Fruit fly (Drosophila melanogaster) whole organism, embryonic: ENCODE measurements around the gene Pgls.
A peak's percentile ranks its signal among the peaks of the same experiment; 100 is the strongest.

ENCODE experiments used
- ATbp ChIP-seq: fragments of 200-800 bp; sonication (Bioruptor generic); optimal IDR thresholded peaks from 2 replicates; lab custom pipeline; 2017; ENCODE audit warnings: missing biosample characterization, mild to moderate bottlenecking, missing genetic modification characterization, missing genetic modification reagents
- Bgb ChIP-seq: fragments of 200-800 bp; sonication (Bioruptor generic); IDR thresholded peaks from 2 replicates; pipeline ENCODE4 v1.3.6; 2022; ENCODE audit warnings: missing biosample characterization, missing genetic modification characterization; ENCODE audit not compliant: partially characterized antibody
- CG10147 ChIP-seq: fragments of 200-800 bp; sonication (Bioruptor generic); optimal IDR thresholded peaks from 2 replicates; lab custom pipeline; 2019; ENCODE audit warnings: missing biosample characterization, mild to moderate bottlenecking, missing genetic modification characterization, moderate library complexity
- CG1024 ChIP-seq: fragments of 200-800 bp; sonication (Bioruptor generic); IDR thresholded peaks from 2 replicates; pipeline ENCODE4 v1.3.6; 2022; ENCODE audit warnings: missing biosample characterization, missing genetic modification characterization
- CG10366 ChIP-seq: fragments of 200-800 bp; sonication (Bioruptor generic); IDR thresholded peaks from 2 replicates; pipeline ENCODE4 v1.3.6; 2022; ENCODE audit warnings: missing biosample characterization, missing genetic modification characterization
- CG10431 ChIP-seq: fragments of 200-800 bp; sonication (Bioruptor generic); optimal IDR thresholded peaks from 3 replicates; lab custom pipeline; 2018; ENCODE audit warnings: missing biosample characterization, mild to moderate bottlenecking, missing genetic modification characterization
- CG10462 ChIP-seq: fragments of 200-800 bp; sonication (Bioruptor generic); optimal IDR thresholded peaks from 2 replicates; lab custom pipeline; 2016; ENCODE audit warnings: missing biosample characterization, missing genetic modification characterization
- CG10979 ChIP-seq: fragments of 200-800 bp; sonication (Bioruptor generic); optimal IDR thresholded peaks from 2 replicates; lab custom pipeline; 2018; ENCODE audit warnings: missing biosample characterization, mild to moderate bottlenecking, missing genetic modification characterization, moderate library complexity
- CG11560 ChIP-seq: fragments of 200-800 bp; sonication (Bioruptor generic); IDR thresholded peaks from 3 replicates; pipeline ENCODE4 v1.3.6; 2022; ENCODE audit warnings: missing biosample characterization, missing genetic modification characterization
- CG11695 ChIP-seq: fragments of 200-800 bp; sonication (Bioruptor generic); IDR thresholded peaks from 3 replicates; pipeline ENCODE4 v1.3.6; 2022; ENCODE audit warnings: missing biosample characterization, missing genetic modification characterization
- CG12104 ChIP-seq: fragments of 200-800 bp; sonication (Bioruptor generic); optimal IDR thresholded peaks from 3 replicates; lab custom pipeline; 2016; ENCODE audit warnings: missing biosample characterization, missing genetic modification characterization
- CG12744 ChIP-seq: fragments of 200-800 bp; sonication (Bioruptor generic); optimal IDR thresholded peaks from 2 replicates; lab custom pipeline; 2016; ENCODE audit warnings: missing biosample characterization, missing genetic modification characterization
- CG13775 ChIP-seq: fragments of 200-800 bp; sonication (Bioruptor generic); optimal IDR thresholded peaks from 3 replicates; lab custom pipeline; 2017; ENCODE audit warnings: missing biosample characterization, mild to moderate bottlenecking, missing genetic modification characterization
- CG15479 ChIP-seq: fragments of 200-800 bp; sonication (Bioruptor generic); optimal IDR thresholded peaks from 3 replicates; lab custom pipeline; 2019; ENCODE audit warnings: missing biosample characterization, mild to moderate bottlenecking, missing genetic modification characterization, moderate library complexity
- CG16813 ChIP-seq: fragments of 200-800 bp; sonication (Bioruptor generic); IDR thresholded peaks from 3 replicates; pipeline ENCODE4 v1.3.6; 2022; ENCODE audit warnings: missing biosample characterization, missing genetic modification characterization; ENCODE audit not compliant: partially characterized antibody
- CG17829 ChIP-seq: fragments of 200-800 bp; optimal IDR thresholded peaks from 2 replicates; lab custom pipeline; 2019; ENCODE audit warnings: missing biosample characterization, mild to moderate bottlenecking, missing genetic modification characterization, moderate library complexity
- CG1792 ChIP-seq: fragments of 200-800 bp; sonication (Bioruptor generic); optimal IDR thresholded peaks from 2 replicates; lab custom pipeline; 2016; ENCODE audit warnings: missing biosample characterization, missing genetic modification characterization
- CG18476 ChIP-seq: fragments of 200-800 bp; sonication (Bioruptor generic); optimal IDR thresholded peaks from 2 replicates; lab custom pipeline; 2016; ENCODE audit warnings: missing biosample characterization, mild to moderate bottlenecking, missing genetic modification characterization
- CG2875 ChIP-seq: fragments of 200-800 bp; sonication (Bioruptor generic); optimal IDR thresholded peaks from 2 replicates; lab custom pipeline; 2017; ENCODE audit warnings: missing biosample characterization, mild to moderate bottlenecking, missing genetic modification characterization, missing genetic modification reagents
- CG3065 ChIP-seq: fragments of 200-800 bp; sonication (Bioruptor generic); optimal IDR thresholded peaks from 2 replicates; lab custom pipeline; 2016; ENCODE audit warnings: missing biosample characterization, missing genetic modification characterization
- CG31365 ChIP-seq: fragments of 200-800 bp; sonication (Bioruptor generic); optimal IDR thresholded peaks from 2 replicates; lab custom pipeline; 2018; ENCODE audit warnings: missing biosample characterization, mild to moderate bottlenecking, missing genetic modification characterization
- CG5180 ChIP-seq: fragments of 200-800 bp; sonication (Bioruptor generic); optimal IDR thresholded peaks from 3 replicates; lab custom pipeline; 2017; ENCODE audit warnings: missing biosample characterization, missing genetic modification characterization, mild to moderate bottlenecking, moderate library complexity, missing genetic modification reagents
- CG5953 ChIP-seq: fragments of 200-800 bp; sonication (Bioruptor generic); IDR thresholded peaks from 2 replicates; pipeline ENCODE4 v1.3.6; 2022; ENCODE audit warnings: missing biosample characterization, missing genetic modification characterization
- CG6689 ChIP-seq: fragments of 200-800 bp; sonication (Bioruptor generic); IDR thresholded peaks from 2 replicates; pipeline ENCODE4 v1.3.6; 2022; ENCODE audit warnings: missing biosample characterization, missing genetic modification characterization
- CG6765 ChIP-seq: fragments of 200-800 bp; sonication (Bioruptor generic); optimal IDR thresholded peaks from 3 replicates; lab custom pipeline; 2017; ENCODE audit warnings: missing biosample characterization, mild to moderate bottlenecking, missing genetic modification characterization
- CG6854 ChIP-seq: fragments of 200-800 bp; sonication (Bioruptor generic); optimal IDR thresholded peaks from 3 replicates; lab custom pipeline; 2017; ENCODE audit warnings: missing biosample characterization, mild to moderate bottlenecking, missing genetic modification characterization
- CG7928 ChIP-seq: fragments of 200-800 bp; sonication (Bioruptor generic); optimal IDR thresholded peaks from 2 replicates; lab custom pipeline; 2017; ENCODE audit warnings: missing biosample characterization, mild to moderate bottlenecking, missing genetic modification characterization
- Dref ChIP-seq: fragments of 200-800 bp; sonication (Bioruptor generic); IDR thresholded peaks from 2 replicates; pipeline ENCODE4 v1.3.6; 2022; ENCODE audit warnings: missing biosample characterization, missing genetic modification characterization
- Fer2 ChIP-seq: fragments of 200-800 bp; sonication (Bioruptor generic); optimal IDR thresholded peaks from 2 replicates; lab custom pipeline; 2018; ENCODE audit warnings: missing biosample characterization, mild to moderate bottlenecking, missing genetic modification characterization, moderate library complexity
- Fer3 ChIP-seq: fragments of 200-800 bp; sonication (Bioruptor generic); optimal IDR thresholded peaks from 2 replicates; lab custom pipeline; 2018; ENCODE audit warnings: missing biosample characterization, mild to moderate bottlenecking, missing genetic modification characterization, moderate library complexity
- Hand ChIP-seq: fragments of 200-800 bp; sonication (Bioruptor generic); optimal IDR thresholded peaks from 2 replicates; lab custom pipeline; 2017; ENCODE audit warnings: mild to moderate bottlenecking, missing biosample characterization, missing genetic modification reagents, missing genetic modification characterization
- Hr51 ChIP-seq, 2 experiments: fragments of 200-800 bp; sonication (Bioruptor generic); optimal IDR thresholded peaks; 2 replicates in 1 of 2; 3 replicates in 1 of 2; lab custom pipeline; 2016 to 2018; ENCODE audit warnings: missing biosample characterization in 2 of 2, missing genetic modification characterization in 2 of 2, mild to moderate bottlenecking in 1 of 2, moderate library complexity in 1 of 2
- NC2β ChIP-seq: fragments of 200-800 bp; sonication (Bioruptor generic); optimal IDR thresholded peaks from 2 replicates; lab custom pipeline; 2016; ENCODE audit warnings: missing biosample characterization, missing genetic modification characterization
- NK7.1 ChIP-seq: fragments of 200-800 bp; sonication (Bioruptor generic); optimal IDR thresholded peaks from 3 replicates; lab custom pipeline; 2016; ENCODE audit warnings: missing biosample characterization, missing genetic modification characterization
- Ravus ChIP-seq: fragments of 200-800 bp; sonication (Bioruptor generic); IDR thresholded peaks from 2 replicates; pipeline ENCODE4 v1.3.6; 2022; ENCODE audit warnings: missing biosample characterization, missing genetic modification characterization
- abd-A ChIP-seq: fragments of 200-800 bp; sonication (Bioruptor generic); optimal IDR thresholded peaks from 3 replicates; lab custom pipeline; 2019; ENCODE audit warnings: missing biosample characterization, mild to moderate bottlenecking, missing genetic modification characterization, moderate library complexity
- bowl ChIP-seq: fragments of 200-800 bp; sonication (Bioruptor generic); IDR thresholded peaks from 2 replicates; pipeline ENCODE4 v1.3.6; 2022; ENCODE audit warnings: missing biosample characterization, missing genetic modification characterization
- caup ChIP-seq: fragments of 200-800 bp; sonication (Bioruptor generic); optimal IDR thresholded peaks from 3 replicates; lab custom pipeline; 2017; ENCODE audit warnings: missing biosample characterization, mild to moderate bottlenecking, missing genetic modification characterization, moderate library complexity; ENCODE audit not compliant: severe bottlenecking
- cwo ChIP-seq: fragments of 200-800 bp; sonication (Bioruptor generic); optimal IDR thresholded peaks from 3 replicates; lab custom pipeline; 2017; ENCODE audit warnings: missing biosample characterization, missing genetic modification characterization, mild to moderate bottlenecking, moderate library complexity, missing genetic modification reagents
- da ChIP-seq: fragments of 200-800 bp; sonication (Bioruptor generic); optimal IDR thresholded peaks from 2 replicates; lab custom pipeline; 2016; ENCODE audit warnings: missing biosample characterization, missing genetic modification characterization
- fd102C ChIP-seq: fragments of 200-800 bp; sonication (Bioruptor generic); optimal IDR thresholded peaks from 2 replicates; lab custom pipeline; 2018; ENCODE audit warnings: missing biosample characterization, mild to moderate bottlenecking, missing genetic modification characterization, moderate library complexity
- her ChIP-seq: fragments of 200-800 bp; sonication (Bioruptor generic); optimal IDR thresholded peaks from 2 replicates; lab custom pipeline; 2016; ENCODE audit warnings: missing biosample characterization, missing genetic modification characterization
- ind ChIP-seq: fragments of 200-800 bp; sonication (Bioruptor generic); optimal IDR thresholded peaks from 3 replicates; lab custom pipeline; 2016; ENCODE audit warnings: missing biosample characterization, missing genetic modification characterization
- lmd ChIP-seq: fragments of 200-800 bp; sonication (Bioruptor generic); IDR thresholded peaks from 2 replicates; pipeline ENCODE4 v1.3.6; 2022; ENCODE audit warnings: missing biosample characterization, missing genetic modification characterization
- nerfin-2 ChIP-seq: fragments of 200-800 bp; sonication (Bioruptor generic); IDR thresholded peaks from 2 replicates; pipeline ENCODE4 v1.3.6; 2022; ENCODE audit warnings: missing biosample characterization, missing genetic modification characterization; ENCODE audit not compliant: partially characterized antibody
- scrt ChIP-seq: fragments of 200-800 bp; sonication (Bioruptor generic); optimal IDR thresholded peaks from 2 replicates; lab custom pipeline; 2018; ENCODE audit warnings: missing biosample characterization, mild to moderate bottlenecking, missing genetic modification characterization, moderate library complexity
- toy ChIP-seq: fragments of 200-800 bp; sonication (Bioruptor generic); IDR thresholded peaks from 2 replicates; pipeline ENCODE4 v1.3.6; 2022; ENCODE audit warnings: missing biosample characterization, missing genetic modification characterization
- ttk ChIP-seq: fragments of 200-800 bp; sonication (Bioruptor generic); IDR thresholded peaks from 2 replicates; pipeline ENCODE4 v2.1.2; 2022; ENCODE audit warnings: missing biosample characterization, missing genetic modification characterization
- tup ChIP-seq: fragments of 200-800 bp; sonication (Bioruptor generic); optimal IDR thresholded peaks from 2 replicates; lab custom pipeline; 2016; ENCODE audit warnings: missing biosample characterization, mild to moderate bottlenecking, missing genetic modification characterization, moderate library complexity
- z ChIP-seq: fragments of 200-800 bp; sonication (Bioruptor generic); IDR thresholded peaks from 3 replicates; pipeline ENCODE4 v1.3.6; 2022; ENCODE audit warnings: missing biosample characterization, missing genetic modification characterization

Pgls gene

dm6 chrX:10832369-10832768 is 14.9 kb upstream of the Pgls start (continued):
- TF ChIP-seq CG10462 (GFP tag; lab: Kevin White, UChicago) (peak; percentile 22), ttk (GFP tag; lab: Robert Waterston, UW) (no peak), CG18476 (GFP tag; lab: Kevin White, UChicago) (peak; percentile 34), nerfin-2 (GFP tag; lab: Robert Waterston, UW) (no peak), Dref (GFP tag; lab: Robert Waterston, UW) (no peak), CG6765 (GFP tag; lab: Kevin White, UChicago) (no peak), toy (no peak), caup (GFP tag; lab: Kevin White, UChicago) (peak; percentile 66), CG16813 (GFP tag; lab: Robert Waterston, UW) (no peak), z (GFP tag; lab: Robert Waterston, UW) (no peak), CG13775 (GFP tag; lab: Kevin White, UChicago) (peak; percentile 20), cwo (GFP tag; lab: Kevin White, UChicago) (no peak), CG10366 (peak; percentile 55), ind (GFP tag; lab: Kevin White, UChicago) (peak; percentile 57), NK7.1 (GFP tag; lab: Kevin White, UChicago) (peak; percentile 36), Fer3 (peak; percentile 61), NC2β (GFP tag; lab: Kevin White, UChicago) (peak; percentile 58), CG31365 (tag; lab: Kevin White, UChicago) (peak; percentile 40), ATbp (GFP tag; lab: Kevin White, UChicago) (peak; percentile 6), CG11560 (no peak), tup (no peak), abd-A (no peak), CG1792 (GFP tag; lab: Kevin White, UChicago) (no peak), CG12744 (GFP tag; lab: Kevin White, UChicago) (peak; percentile 46), CG7928 (GFP tag; lab: Kevin White, UChicago) (no peak), da (GFP tag; lab: Kevin White, UChicago) (peak; percentile 12), CG17829 (tag; lab: Kevin White, UChicago) (peak; percentile 70), CG2875 (GFP tag; lab: Kevin White, UChicago) (no peak), CG10147 (GFP tag; lab: Kevin White, UChicago) (peak; percentile 27), CG6689 (no peak), CG6854 (GFP tag; lab: Kevin White, UChicago) (no peak), lmd (GFP tag; lab: Robert Waterston, UW) (peak; percentile 68; the same call in 1 of the 2 replicates), her (peak; percentile 35), CG5953 (GFP tag; lab: Robert Waterston, UW) (peak; percentile 40; the same call in 1 of the 2 replicates), CG15479 (GFP tag; lab: Kevin White, UChicago) (no peak), Ravus (GFP tag; lab: Robert Waterston, UW) (no peak), Bgb (GFP tag; lab: Robert Waterston, UW) (peak; percentile 71), CG12104 (no peak), Hand (GFP tag; lab: Kevin White, UChicago) (no peak), CG10431 (GFP tag; lab: Kevin White, UChicago) (peak; percentile 10), CG11695 (GFP tag; lab: Robert Waterston, UW) (no peak), CG5180 (GFP tag; lab: Kevin White, UChicago) (no peak), Hr51 (GFP tag; optimal IDR thresholded peaks at IDR 0.05; lab: Kevin White, UChicago) (peak; percentile 29 to 60), Fer2 (tag; lab: Kevin White, UChicago) (peak; percentile 33), fd102C (peak; percentile 4), scrt (GFP tag; lab: Kevin White, UChicago) (peak; percentile 13), CG3065 (GFP tag; lab: Kevin White, UChicago) (peak; percentile 40), CG10979 (tag; lab: Kevin White, UChicago) (peak; percentile 33), CG1024 (peak; percentile 65), bowl (GFP tag; lab: Robert Waterston, UW) (no peak)
